Worm (Caenorhabditis elegans) whole organism, L4/young adult: ENCODE results near the gene C49C3.6.

Source experiments
- W03F9.2 ChIP-seq: fragments of 150-350 bp; optimal IDR thresholded peaks from 2 replicates; lab custom pipeline; 2014; ENCODE audit warnings: missing biosample characterization, missing genetic modification characterization
- dao-5 ChIP-seq: sonication (generic microtip); optimal IDR thresholded peaks from 2 replicates; lab custom pipeline; 2016; ENCODE audit warnings: missing genotype, missing genetic modification characterization, moderate library complexity, missing compliant biosample characterization

- TF ChIP-seq dao-5: no peak
- peak; percentile 76 for TF ChIP-seq W03F9.2
These were observed 48.8 kb downstream of the C49C3.6 start, which contains the start of the genes C30H6.9 and dlat-2 for ce11 chrIV:17380061-17380680.
